Worm (Caenorhabditis elegans): ENCODE measurements around the gene ubl-1.

The ubl-1 gene

DNA sequence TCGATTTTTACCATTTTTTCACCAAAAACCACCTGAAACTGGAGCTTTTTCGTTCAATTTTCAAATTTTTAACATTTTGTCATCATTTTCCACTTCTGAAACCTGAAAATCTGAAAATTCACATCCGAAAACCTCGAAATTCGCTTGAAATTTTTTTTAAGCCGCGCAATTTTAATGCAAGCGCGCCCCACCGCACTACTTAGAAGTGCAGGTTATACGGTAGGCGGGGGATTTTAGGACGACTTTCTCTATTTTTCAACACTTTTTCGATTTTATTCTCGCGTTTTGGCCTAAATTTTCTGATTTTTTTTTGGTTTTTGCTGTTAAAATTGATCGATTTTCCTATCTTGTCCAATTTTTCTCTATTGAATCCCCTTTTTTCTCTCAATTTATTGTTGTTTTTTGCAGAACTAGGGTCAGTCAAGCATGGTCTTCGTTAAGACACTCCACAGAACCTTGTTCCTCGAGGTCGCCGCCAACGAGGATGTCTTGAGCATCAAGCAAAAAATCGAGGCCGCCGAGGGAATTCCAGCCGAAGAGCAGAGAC lies at the start of gene ubl-1:
Gene ubl-1 (plus strand): TSS at position 402 of the 547 bp plus-strand sequence.
- TF ChIP-seq mbf-1 (tag; optimal IDR thresholded peaks at IDR 0.05) (no peak), nhr-23 (tag; optimal IDR thresholded peaks at IDR 0.05) (no peak), nhr-11 (tag; optimal IDR thresholded peaks at IDR 0.05) (no peak), unc-62 (GFP tag; optimal IDR thresholded peaks at IDR 0.05) (no peak), nhr-77 (tag; optimal IDR thresholded peaks at IDR 0.05) (peak; percentile 35), C34F6.9 (tag; optimal IDR thresholded peaks at IDR 0.05) (peak; percentile 93), lin-39 (tag; optimal IDR thresholded peaks at IDR 0.05) (no peak), sma-3 (GFP tag; optimal IDR thresholded peaks at IDR 0.05) (peak; percentile 74), R02D3.7 (tag; optimal IDR thresholded peaks at IDR 0.05) (peak; percentile 16), sma-9 (GFP tag; optimal IDR thresholded peaks at IDR 0.05) (no peak), sma-9 (tag; optimal IDR thresholded peaks at IDR 0.05) (no peak), ama-1 (optimal IDR thresholded peaks at IDR 0.05) (peak; percentile 75), F13H6.1 (tag; optimal IDR thresholded peaks at IDR 0.05) (peak; percentile 70), nhr-129 (tag; optimal IDR thresholded peaks at IDR 0.05) (peak; percentile 89), fos-1 (tag; optimal IDR thresholded peaks at IDR 0.05) (peak; percentile 77), nhr-10 (tag; optimal IDR thresholded peaks at IDR 0.05) (peak; percentile 32), ztf-4 (tag; optimal IDR thresholded peaks at IDR 0.05) (peak; percentile 63), blmp-1 (tag; optimal IDR thresholded peaks at IDR 0.05; ENCODE audit: insufficient read depth) (peak; percentile 79), gmeb-1 (tag; optimal IDR thresholded peaks at IDR 0.05) (peak; percentile 86), dmd-4 (tag; optimal IDR thresholded peaks at IDR 0.05) (no peak), nhr-6 (tag; optimal IDR thresholded peaks at IDR 0.05) (peak; percentile 51), lin-11 (tag; optimal IDR thresholded peaks at IDR 0.05) (peak; percentile 82), nhr-12 (tag; optimal IDR thresholded peaks at IDR 0.05) (no peak), nhr-21 (tag; optimal IDR thresholded peaks at IDR 0.05) (peak; percentile 75), alr-1 (tag; optimal IDR thresholded peaks at IDR 0.05) (no peak), Y55F3AM.14 (GFP tag; optimal IDR thresholded peaks at IDR 0.05) (no peak), ZK546.5 (tag; optimal IDR thresholded peaks at IDR 0.05) (peak; percentile 97), nhr-25 (tag; optimal IDR thresholded peaks at IDR 0.05) (peak; percentile 87), mab-5 (tag; optimal IDR thresholded peaks at IDR 0.05) (peak; percentile 25), unc-55 (GFP tag; optimal IDR thresholded peaks at IDR 0.05) (peak; percentile 97), snpc-4 (tag; optimal IDR thresholded peaks at IDR 0.05) (peak; percentile 49), aly-2 (tag; optimal IDR thresholded peaks at IDR 0.05) (no peak), crh-2 (tag; optimal IDR thresholded peaks at IDR 0.05) (peak; percentile 85), skn-1 (tag; optimal IDR thresholded peaks at IDR 0.05) (no peak), ceh-16 (tag; optimal IDR thresholded peaks at IDR 0.05) (peak; percentile 55), lin-13 (GFP tag; optimal IDR thresholded peaks at IDR 0.05) (peak; percentile 95), ceh-82 (tag; optimal IDR thresholded peaks at IDR 0.05) (peak; percentile 34), sem-4 (tag; optimal IDR thresholded peaks at IDR 0.05) (peak; percentile 40), egl-27 (tag; optimal IDR thresholded peaks at IDR 0.05) (peak; percentile 60), peb-1 (tag; optimal IDR thresholded peaks at IDR 0.05) (no peak), nhr-237 (tag; optimal IDR thresholded peaks at IDR 0.05) (peak; percentile 17), lsy-2 (tag; optimal IDR thresholded peaks at IDR 0.05) (peak; percentile 95 to 99)

DNA sequence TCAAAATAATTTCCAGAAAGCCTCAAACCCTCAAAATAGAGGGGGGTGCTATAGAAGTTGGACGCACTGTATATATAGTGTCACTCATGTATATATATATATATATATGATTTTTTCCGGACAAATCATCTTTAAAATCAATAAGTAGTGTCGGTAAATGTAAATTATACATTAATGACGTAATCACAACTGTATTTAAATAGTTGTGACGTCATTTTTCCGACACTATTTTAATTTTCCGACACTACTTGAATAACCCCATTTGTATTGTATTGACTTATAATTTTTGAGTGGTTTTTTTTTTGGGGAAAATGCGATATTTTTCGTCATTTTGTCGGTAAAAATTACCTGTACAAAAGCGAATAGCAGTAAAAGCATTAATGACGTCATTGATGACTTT lies 49.3 kb upstream of the ubl-1 start:
- no peak for TF ChIP-seq snpc-4 (tag; optimal IDR thresholded peaks at IDR 0.05)
- no peak for TF ChIP-seq nhr-25 (tag; optimal IDR thresholded peaks at IDR 0.05)
- no peak for TF ChIP-seq R02D3.7 (tag; optimal IDR thresholded peaks at IDR 0.05)
- TF ChIP-seq ZK546.5 (tag; optimal IDR thresholded peaks at IDR 0.05) = no peak
- no peak for TF ChIP-seq crh-2 (tag; optimal IDR thresholded peaks at IDR 0.05)
- no peak for TF ChIP-seq sem-4 (tag; optimal IDR thresholded peaks at IDR 0.05)
- no peak for TF ChIP-seq lsy-2 (tag; optimal IDR thresholded peaks at IDR 0.05)
- no peak for TF ChIP-seq unc-62 (GFP tag; optimal IDR thresholded peaks at IDR 0.05)
- TF ChIP-seq ceh-16 (tag; optimal IDR thresholded peaks at IDR 0.05) = no peak
- no peak for TF ChIP-seq nhr-237 (tag; optimal IDR thresholded peaks at IDR 0.05)
- TF ChIP-seq skn-1 (tag; optimal IDR thresholded peaks at IDR 0.05) = no peak
- TF ChIP-seq nhr-129 (tag; optimal IDR thresholded peaks at IDR 0.05) = no peak
- TF ChIP-seq unc-55 (GFP tag; optimal IDR thresholded peaks at IDR 0.05) = no peak
- no peak for TF ChIP-seq lin-11 (tag; optimal IDR thresholded peaks at IDR 0.05)
- no peak for TF ChIP-seq alr-1 (tag; optimal IDR thresholded peaks at IDR 0.05)
- TF ChIP-seq nhr-12 (tag; optimal IDR thresholded peaks at IDR 0.05) = no peak
- no peak for TF ChIP-seq fos-1 (tag; optimal IDR thresholded peaks at IDR 0.05)
- TF ChIP-seq nhr-77 (tag; optimal IDR thresholded peaks at IDR 0.05) = no peak
- no peak for TF ChIP-seq nhr-23 (tag; optimal IDR thresholded peaks at IDR 0.05)
